Worm (Caenorhabditis elegans) whole organism, L2 larva: ENCODE measurements around the gene cwf-19L2.

Experiments
- gmeb-1 ChIP-seq: fragments of 150-350 bp; optimal IDR thresholded peaks from 2 replicates; lab custom pipeline; 2014; ENCODE audit warnings: missing biosample characterization, missing genetic modification characterization
- lin-39 ChIP-seq: fragments of 150-350 bp; optimal IDR thresholded peaks from 2 replicates; lab custom pipeline; 2014; ENCODE audit warnings: missing biosample characterization, missing genetic modification reagents, missing genetic modification characterization
- lsy-2 ChIP-seq, 2 experiments: fragments of 150-350 bp in 1 of 2; sonication (generic microtip) in 1 of 2; optimal IDR thresholded peaks; 2 replicates each; lab custom pipeline; 2014 to 2017; ENCODE audit warnings: missing biosample characterization in 2 of 2, missing genetic modification characterization in 2 of 2
- nhr-11 ChIP-seq: fragments of 150-350 bp; optimal IDR thresholded peaks from 2 replicates; lab custom pipeline; 2014; ENCODE audit warnings: missing biosample characterization, missing genetic modification characterization
- nhr-77 ChIP-seq: fragments of 150-350 bp; optimal IDR thresholded peaks from 2 replicates; lab custom pipeline; 2014; ENCODE audit warnings: missing biosample characterization, missing genetic modification characterization
- skn-1 ChIP-seq: sonication (generic microtip); optimal IDR thresholded peaks from 2 replicates; lab custom pipeline; 2017; ENCODE audit warnings: missing biosample characterization, missing genetic modification characterization
- snpc-4 ChIP-seq: fragments of 150-350 bp; optimal IDR thresholded peaks from 2 replicates; lab custom pipeline; 2014; ENCODE audit warnings: missing biosample characterization, missing genetic modification characterization
- unc-39 ChIP-seq: fragments of 150-350 bp; optimal IDR thresholded peaks from 2 replicates; lab custom pipeline; 2014; ENCODE audit warnings: missing biosample characterization, missing genetic modification characterization
- zag-1 ChIP-seq: fragments of 150-350 bp; optimal IDR thresholded peaks from 2 replicates; lab custom pipeline; 2014; ENCODE audit warnings: missing biosample characterization, missing genetic modification characterization
- ztf-11 ChIP-seq: sonication (generic microtip); optimal IDR thresholded peaks from 2 replicates; lab custom pipeline; 2017; ENCODE audit warnings: missing biosample characterization, missing genetic modification characterization
- ztf-4 ChIP-seq: fragments of 150-350 bp; optimal IDR thresholded peaks from 2 replicates; lab custom pipeline; 2014; ENCODE audit warnings: missing biosample characterization, missing genetic modification characterization

- TF ChIP-seq nhr-11 (tag; lab: Kevin White, UChicago) (no peak), unc-39 (tag; lab: Kevin White, UChicago) (no peak), gmeb-1 (tag; lab: Kevin White, UChicago) (no peak), ztf-11 (tag; lab: Kevin White, UChicago) (no peak), lin-39 (tag; lab: Kevin White, UChicago) (no peak), ztf-4 (no peak), zag-1 (no peak), snpc-4 (tag; lab: Kevin White, UChicago) (no peak), nhr-77 (tag; lab: Kevin White, UChicago) (no peak), lsy-2 (tag; optimal IDR thresholded peaks at IDR 0.05; lab: Kevin White, UChicago) (no peak), skn-1 (tag; lab: Kevin White, UChicago) (no peak)
These were observed 28.6 kb downstream of the cwf-19L2 start for ce11 chrIII:7322018-7322417.
